Worm (Caenorhabditis elegans) whole organism, L4 larva: ENCODE measurements around the gene srw-144.

Source experiments
- dve-1 ChIP-seq: sonication (generic microtip); optimal IDR thresholded peaks from 2 replicates; lab custom pipeline; 2017; ENCODE audit warnings: antibody characterized with exemption, mild to moderate bottlenecking, missing genetic modification characterization, missing compliant biosample characterization; ENCODE audit not compliant: insufficient read depth
- snpc-4 ChIP-seq: fragments of 150-350 bp; optimal IDR thresholded peaks from 2 replicates; lab custom pipeline; 2014; ENCODE audit warnings: missing biosample characterization, missing genetic modification characterization

DNA sequence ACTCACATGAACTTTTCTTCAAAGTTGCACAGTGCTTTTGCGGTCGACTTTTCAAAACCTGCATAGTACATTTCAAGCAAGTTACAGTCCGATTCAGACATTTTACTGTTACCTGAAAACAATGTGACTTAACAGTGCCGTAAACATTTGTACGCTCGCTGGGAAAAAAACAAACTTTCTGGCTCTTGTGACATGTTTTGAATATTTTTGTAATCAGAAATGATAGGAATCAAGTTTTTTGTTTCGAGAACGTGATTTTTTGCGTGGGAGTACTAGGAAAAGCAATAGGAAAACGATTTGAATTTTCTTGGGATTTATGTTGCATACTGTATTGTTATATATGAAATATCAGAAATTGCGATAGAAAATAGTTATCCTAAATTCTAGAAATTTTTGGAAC lies 35.3 kb upstream of the srw-144 start, which contains the start of gene srw-120:
- TF ChIP-seq dve-1 (tag; lab: Kevin White, UChicago) (no peak), snpc-4 (tag; lab: Kevin White, UChicago) (no peak)
